Worm (Caenorhabditis elegans): Measurements from ENCODE around the gene haao-1.
A peak's percentile ranks its signal among the peaks of the same experiment; 100 is the strongest.

ce11 chrV:9513590-9513989 lies 8.9 kb downstream of the haao-1 start, which contains the start of gene eif-2Bdelta:
- TF ChIP-seq nhr-28 (tag; optimal IDR thresholded peaks at IDR 0.05) (no peak), sup-37 (GFP tag; optimal IDR thresholded peaks at IDR 0.05) (no peak), dpl-1 (GFP tag; optimal IDR thresholded peaks at IDR 0.05) (peak; percentile 57 to 76 (median 71)), ces-1 (GFP tag; optimal IDR thresholded peaks at IDR 0.05) (no peak), aly-2 (tag; optimal IDR thresholded peaks at IDR 0.05) (no peak), nhr-47 (tag; optimal IDR thresholded peaks at IDR 0.05) (peak; percentile 79)

Data from whole organism, L1 larva.